Fruit fly (Drosophila melanogaster): ENCODE measurements around the gene cas.

- TF ChIP-seq D1 (tag; optimal IDR thresholded peaks at IDR 0.05) (no peak), CG10348 (GFP tag; IDR thresholded peaks at IDR 0.05) (no peak), Ets98B (GFP tag; IDR thresholded peaks at IDR 0.05) (no peak), CG17806 (tag; optimal IDR thresholded peaks at IDR 0.05) (no peak), gl (tag; optimal IDR thresholded peaks at IDR 0.05) (no peak), CG4496 (GFP tag; IDR thresholded peaks at IDR 0.05) (no peak), Pif1B (GFP tag; optimal IDR thresholded peaks at IDR 0.05) (no peak), Snoo (tag; optimal IDR thresholded peaks at IDR 0.05) (no peak), CG8301 (tag; optimal IDR thresholded peaks at IDR 0.05) (no peak), CG12605 (GFP tag; IDR thresholded peaks at IDR 0.05) (no peak), CG32121 (GFP tag; IDR thresholded peaks at IDR 0.05) (no peak), CG8159 (tag; optimal IDR thresholded peaks at IDR 0.05) (no peak), CG34367 (tag; optimal IDR thresholded peaks at IDR 0.05) (no peak)
These were observed 46.6 kb downstream of the cas start for dm6 chr3R:5669740-5670659.

All from whole organism, pupa.